Fruit fly (Drosophila melanogaster) whole organism, embryonic: ENCODE data around the gene ebd1.

ENCODE experiments used
- Awh ChIP-seq: fragments of 200-800 bp; sonication (Bioruptor generic); IDR thresholded peaks from 2 replicates; pipeline ENCODE4, ENCODE4 v1.3.6; 2022; ENCODE audit warnings: missing biosample characterization, missing genetic modification characterization
- CG12071 ChIP-seq: fragments of 200-800 bp; sonication (Bioruptor generic); optimal IDR thresholded peaks from 3 replicates; lab custom pipeline; 2018; ENCODE audit warnings: missing biosample characterization, mild to moderate bottlenecking, missing genetic modification characterization
- CG1233 ChIP-seq: fragments of 200-800 bp; sonication (Bioruptor generic); optimal IDR thresholded peaks from 4 replicates; lab custom pipeline; 2018; ENCODE audit warnings: missing biosample characterization, mild to moderate bottlenecking, missing genetic modification characterization
- CG13287 ChIP-seq: fragments of 200-800 bp; sonication (Bioruptor generic); IDR thresholded peaks from 2 replicates; pipeline ENCODE4 v1.3.6; 2022; ENCODE audit warnings: missing biosample characterization, missing genetic modification characterization; ENCODE audit not compliant: partially characterized antibody
- CG14860 ChIP-seq: fragments of 200-800 bp; sonication (Bioruptor generic); IDR thresholded peaks from 3 replicates; pipeline ENCODE4 v1.3.6; 2022; ENCODE audit warnings: missing biosample characterization, missing genetic modification characterization; ENCODE audit not compliant: partially characterized antibody
- CG15011 ChIP-seq: fragments of 200-800 bp; sonication (Bioruptor generic); optimal IDR thresholded peaks from 3 replicates; lab custom pipeline; 2018; ENCODE audit warnings: missing biosample characterization, mild to moderate bottlenecking, missing genetic modification characterization
- CG15073 ChIP-seq: fragments of 200-800 bp; sonication (Bioruptor generic); optimal IDR thresholded peaks from 2 replicates; lab custom pipeline; 2016; ENCODE audit warnings: missing biosample characterization, missing genetic modification characterization
- CG15696 ChIP-seq: fragments of 200-800 bp; sonication (Bioruptor generic); optimal IDR thresholded peaks from 2 replicates; lab custom pipeline; 2019; ENCODE audit warnings: missing biosample characterization, mild to moderate bottlenecking, missing genetic modification characterization, moderate library complexity
- CG1602 ChIP-seq: fragments of 200-800 bp; sonication (Bioruptor generic); optimal IDR thresholded peaks from 3 replicates; lab custom pipeline; 2016; ENCODE audit warnings: missing biosample characterization, missing genetic modification characterization
- CG2712 ChIP-seq: fragments of 200-800 bp; optimal IDR thresholded peaks from 3 replicates; lab custom pipeline; 2019; ENCODE audit warnings: missing biosample characterization, mild to moderate bottlenecking, missing genetic modification characterization, moderate library complexity
- CG30020 ChIP-seq: fragments of 200-800 bp; optimal IDR thresholded peaks from 2 replicates; lab custom pipeline; 2019; ENCODE audit warnings: missing biosample characterization, mild to moderate bottlenecking, missing genetic modification characterization, moderate library complexity
- CG32767 ChIP-seq: fragments of 200-800 bp; sonication (Bioruptor generic); IDR thresholded peaks from 2 replicates; pipeline ENCODE4 v1.3.6; 2022; ENCODE audit warnings: missing biosample characterization, missing genetic modification characterization
- CG33213 ChIP-seq: fragments of 200-800 bp; sonication (Bioruptor generic); optimal IDR thresholded peaks from 3 replicates; lab custom pipeline; 2016; ENCODE audit warnings: missing biosample characterization, missing genetic modification characterization
- CG6654 ChIP-seq: fragments of 200-800 bp; sonication (Bioruptor generic); optimal IDR thresholded peaks from 2 replicates; lab custom pipeline; 2017; ENCODE audit warnings: missing biosample characterization, mild to moderate bottlenecking, missing genetic modification characterization
- CG6791 ChIP-seq: fragments of 200-800 bp; sonication (Bioruptor generic); IDR thresholded peaks from 3 replicates; pipeline ENCODE4 v1.3.6; 2022; ENCODE audit warnings: missing biosample characterization, missing genetic modification characterization; ENCODE audit not compliant: partially characterized antibody
- CG7357 ChIP-seq: fragments of 200-800 bp; sonication (Bioruptor generic); IDR thresholded peaks from 3 replicates; pipeline ENCODE4 v1.3.6; 2022; ENCODE audit warnings: missing biosample characterization, missing genetic modification characterization
- CG7928 ChIP-seq: fragments of 200-800 bp; sonication (Bioruptor generic); optimal IDR thresholded peaks from 2 replicates; lab custom pipeline; 2017; ENCODE audit warnings: missing biosample characterization, mild to moderate bottlenecking, missing genetic modification characterization
- Gsc ChIP-seq: fragments of 200-800 bp; sonication (Bioruptor generic); IDR thresholded peaks from 2 replicates; pipeline ENCODE4 v1.3.6; 2022; ENCODE audit warnings: missing biosample characterization, missing genetic modification characterization
- Gug ChIP-seq: fragments of 200-800 bp; sonication (Bioruptor generic); IDR thresholded peaks from 4 replicates; pipeline ENCODE4 v1.3.6; 2022; ENCODE audit warnings: missing biosample characterization, missing genetic modification characterization
- HLH54F ChIP-seq: fragments of 200-800 bp; sonication (Bioruptor generic); optimal IDR thresholded peaks from 3 replicates; lab custom pipeline; 2016; ENCODE audit warnings: missing biosample characterization, missing genetic modification characterization
- Hmx ChIP-seq: fragments of 200-800 bp; sonication (Bioruptor generic); optimal IDR thresholded peaks from 2 replicates; lab custom pipeline; 2016; ENCODE audit warnings: missing biosample characterization, missing genetic modification characterization
- Jarid2 ChIP-seq: fragments of 200-800 bp; sonication (Bioruptor generic); optimal IDR thresholded peaks from 3 replicates; lab custom pipeline; 2017; ENCODE audit warnings: mild to moderate bottlenecking, missing biosample characterization, missing genetic modification reagents, missing genetic modification characterization
- Nf-YB ChIP-seq: fragments of 200-800 bp; sonication (Bioruptor generic); optimal IDR thresholded peaks from 3 replicates; lab custom pipeline; 2019; ENCODE audit warnings: missing biosample characterization, mild to moderate bottlenecking, missing genetic modification characterization, moderate library complexity
- Side ChIP-seq: fragments of 200-800 bp; sonication (Bioruptor generic); optimal IDR thresholded peaks from 2 replicates; lab custom pipeline; 2016; ENCODE audit warnings: missing biosample characterization, missing genetic modification characterization
- Xrp1 ChIP-seq: fragments of 200-800 bp; sonication (Bioruptor generic); IDR thresholded peaks from 2 replicates; pipeline ENCODE4 v1.3.6; 2022; ENCODE audit warnings: missing biosample characterization, missing genetic modification characterization
- abd-A ChIP-seq: fragments of 200-800 bp; sonication (Bioruptor generic); optimal IDR thresholded peaks from 3 replicates; lab custom pipeline; 2019; ENCODE audit warnings: missing biosample characterization, mild to moderate bottlenecking, missing genetic modification characterization, moderate library complexity
- al ChIP-seq: fragments of 200-800 bp; sonication (Bioruptor generic); IDR thresholded peaks from 2 replicates; pipeline ENCODE4 v1.3.6; 2022; ENCODE audit warnings: missing biosample characterization, missing genetic modification characterization
- aop ChIP-seq: fragments of 200-800 bp; sonication (Bioruptor generic); IDR thresholded peaks from 2 replicates; pipeline ENCODE4 v1.3.6; 2022; ENCODE audit warnings: missing biosample characterization, missing genetic modification characterization
- az2 ChIP-seq: fragments of 200-800 bp; sonication (Bioruptor generic); optimal IDR thresholded peaks from 3 replicates; lab custom pipeline; 2016; ENCODE audit warnings: missing biosample characterization, missing genetic modification characterization
- btn ChIP-seq: fragments of 200-800 bp; sonication (Bioruptor generic); optimal IDR thresholded peaks from 2 replicates; lab custom pipeline; 2016; ENCODE audit warnings: missing biosample characterization, missing genetic modification characterization
- corto ChIP-seq: fragments of 200-800 bp; sonication (Bioruptor generic); optimal IDR thresholded peaks from 2 replicates; lab custom pipeline; 2016; ENCODE audit warnings: missing biosample characterization, mild to moderate bottlenecking, missing genetic modification characterization, moderate library complexity
- dati ChIP-seq: fragments of 200-800 bp; sonication (Bioruptor generic); IDR thresholded peaks from 2 replicates; pipeline ENCODE4 v1.3.6; 2022; ENCODE audit warnings: missing biosample characterization, missing genetic modification characterization
- dm ChIP-seq: fragments of 200-800 bp; sonication (Bioruptor generic); optimal IDR thresholded peaks from 3 replicates; lab custom pipeline; 2016; ENCODE audit warnings: missing biosample characterization, missing genetic modification characterization
- fd3F ChIP-seq: fragments of 200-800 bp; sonication (Bioruptor generic); optimal IDR thresholded peaks from 2 replicates; lab custom pipeline; 2018; ENCODE audit warnings: missing biosample characterization, mild to moderate bottlenecking, missing genetic modification characterization, moderate library complexity
- fd96Cb ChIP-seq: fragments of 200-800 bp; sonication (Bioruptor generic); optimal IDR thresholded peaks from 2 replicates; lab custom pipeline; 2018; ENCODE audit warnings: missing biosample characterization, mild to moderate bottlenecking, missing genetic modification characterization, moderate library complexity
- kay ChIP-seq: fragments of 200-800 bp; sonication (Bioruptor generic); optimal IDR thresholded peaks from 2 replicates; lab custom pipeline; 2016; ENCODE audit warnings: missing biosample characterization, missing genetic modification characterization
- mirr ChIP-seq: fragments of 200-800 bp; sonication (Bioruptor generic); optimal IDR thresholded peaks from 3 replicates; lab custom pipeline; 2018; ENCODE audit warnings: missing biosample characterization, mild to moderate bottlenecking, missing genetic modification characterization
- nom ChIP-seq: fragments of 200-800 bp; sonication (Bioruptor generic); optimal IDR thresholded peaks from 2 replicates; lab custom pipeline; 2017; ENCODE audit warnings: missing biosample characterization, missing genetic modification characterization, mild to moderate bottlenecking, moderate library complexity, missing genetic modification reagents
- oc ChIP-seq: fragments of 200-800 bp; sonication (Bioruptor generic); optimal IDR thresholded peaks from 2 replicates; lab custom pipeline; 2018; ENCODE audit warnings: missing biosample characterization, mild to moderate bottlenecking, missing genetic modification characterization, moderate library complexity
- pfk ChIP-seq: fragments of 200-800 bp; sonication (Bioruptor generic); optimal IDR thresholded peaks from 2 replicates; lab custom pipeline; 2018; ENCODE audit warnings: missing biosample characterization, mild to moderate bottlenecking, missing genetic modification characterization, moderate library complexity
- pros ChIP-seq: fragments of 200-800 bp; sonication (Bioruptor generic); optimal IDR thresholded peaks from 3 replicates; lab custom pipeline; 2019; ENCODE audit warnings: missing biosample characterization, mild to moderate bottlenecking, missing genetic modification characterization, moderate library complexity
- salm ChIP-seq: fragments of 200-800 bp; sonication (Bioruptor generic); optimal IDR thresholded peaks from 2 replicates; lab custom pipeline; 2018; ENCODE audit warnings: missing biosample characterization, mild to moderate bottlenecking, missing genetic modification characterization
- sd ChIP-seq: fragments of 200-800 bp; sonication (Bioruptor generic); optimal IDR thresholded peaks from 3 replicates; lab custom pipeline; 2018; ENCODE audit warnings: missing biosample characterization, mild to moderate bottlenecking, missing genetic modification characterization, moderate library complexity
- sisA ChIP-seq: fragments of 200-800 bp; sonication (Bioruptor generic); IDR thresholded peaks from 2 replicates; pipeline ENCODE4 v1.3.6; 2022; ENCODE audit warnings: missing biosample characterization, missing genetic modification characterization
- slp2 ChIP-seq: fragments of 200-800 bp; sonication (Bioruptor generic); optimal IDR thresholded peaks from 2 replicates; lab custom pipeline; 2016; ENCODE audit warnings: missing biosample characterization, missing genetic modification characterization
- sob ChIP-seq: fragments of 200-800 bp; sonication (Bioruptor generic); IDR thresholded peaks from 2 replicates; pipeline ENCODE4 v1.3.6; 2022; ENCODE audit warnings: missing biosample characterization, missing genetic modification characterization
- stc ChIP-seq: fragments of 200-800 bp; sonication (Bioruptor generic); IDR thresholded peaks from 2 replicates; pipeline ENCODE4 v1.3.6; 2022; ENCODE audit warnings: missing biosample characterization, missing genetic modification characterization
- stwl ChIP-seq: fragments of 200-800 bp; sonication (Bioruptor generic); optimal IDR thresholded peaks from 3 replicates; lab custom pipeline; 2018; ENCODE audit warnings: missing biosample characterization, mild to moderate bottlenecking, missing genetic modification characterization, moderate library complexity
- twi ChIP-seq: fragments of 200-800 bp; optimal IDR thresholded peaks from 2 replicates; lab custom pipeline; 2019; ENCODE audit warnings: missing biosample characterization, mild to moderate bottlenecking, missing genetic modification characterization, moderate library complexity
- zfh2 ChIP-seq: fragments of 200-800 bp; sonication (Bioruptor generic); optimal IDR thresholded peaks from 2 replicates; lab custom pipeline; 2016; ENCODE audit warnings: missing biosample characterization, missing genetic modification characterization

The ebd1 gene

DNA sequence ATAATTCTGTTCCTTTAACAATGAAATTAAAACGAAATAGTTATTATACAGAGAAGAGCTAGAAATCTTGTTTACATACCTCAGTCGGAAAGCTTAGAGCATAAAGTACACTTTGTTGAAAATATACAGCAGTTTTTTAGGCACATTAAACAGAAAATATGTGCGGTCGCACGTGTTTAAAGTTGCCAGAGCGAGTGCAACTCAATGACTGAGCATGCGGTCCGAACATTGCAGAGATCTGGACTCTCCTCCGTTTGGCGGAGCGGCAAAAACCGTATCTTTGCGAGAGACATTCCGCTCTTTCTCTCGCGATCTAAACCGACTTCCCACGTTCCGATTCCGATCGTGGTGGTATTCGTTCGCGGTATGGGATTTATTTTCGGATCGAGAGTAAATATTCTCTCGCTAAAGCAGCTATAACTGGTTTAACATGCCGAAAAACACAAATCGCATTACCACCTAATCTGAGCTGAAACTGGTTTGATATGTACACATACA is 22.7 kb upstream of the ebd1 start, which contains the start of gene CG13895 (continued):
- TF ChIP-seq pros (peak; percentile 55), sob (GFP tag; lab: Robert Waterston, UW) (peak; percentile 31; the same call in 1 of the 2 replicates), mirr (GFP tag; lab: Kevin White, UChicago) (peak; percentile 28), CG15073 (GFP tag; lab: Kevin White, UChicago) (no peak), stwl (tag; lab: Kevin White, UChicago) (peak; percentile 26), Hmx (no peak), Gsc (GFP tag; lab: Robert Waterston, UW) (no peak), HLH54F (GFP tag; lab: Kevin White, UChicago) (no peak), CG30020 (no peak), az2 (GFP tag; lab: Kevin White, UChicago) (no peak), twi (peak; percentile 10), CG6791 (GFP tag; lab: Robert Waterston, UW) (peak; percentile 72; the same call in 1 of the 3 replicates), CG2712 (no peak), abd-A (tag; lab: Kevin White, UChicago) (peak; percentile 39), Xrp1 (GFP tag; lab: Robert Waterston, UW) (peak; percentile 33; the same call in 1 of the 2 replicates), corto (no peak), dati (GFP tag; lab: Robert Waterston, UW) (no peak), CG7928 (no peak), al (GFP tag; lab: Robert Waterston, UW) (no peak), CG7357 (GFP tag; lab: Robert Waterston, UW) (no peak), Awh (GFP tag; lab: Robert Waterston, UW) (no peak), zfh2 (GFP tag; lab: Kevin White, UChicago) (no peak), fd96Cb (tag; lab: Kevin White, UChicago) (no peak), fd3F (GFP tag; lab: Kevin White, UChicago) (no peak), nom (GFP tag; lab: Kevin White, UChicago) (peak; percentile 18), btn (GFP tag; lab: Kevin White, UChicago) (no peak), CG6654 (GFP tag; lab: Kevin White, UChicago) (no peak), Side (GFP tag; lab: Kevin White, UChicago) (peak; percentile 12), salm (tag; lab: Kevin White, UChicago) (no peak), CG1233 (GFP tag; lab: Kevin White, UChicago) (peak; percentile 39), oc (tag; lab: Kevin White, UChicago) (peak; percentile 61), CG12071 (peak; percentile 1), Nf-YB (GFP tag; lab: Kevin White, UChicago) (no peak), sisA (GFP tag; lab: Robert Waterston, UW) (no peak), dm (GFP tag; lab: Kevin White, UChicago) (peak; percentile 68), CG14860 (no peak), kay (GFP tag; lab: Kevin White, UChicago) (no peak), CG32767 (GFP tag; lab: Robert Waterston, UW) (no peak), pfk (GFP tag; lab: Kevin White, UChicago) (peak; percentile 83), CG15011 (GFP tag; lab: Kevin White, UChicago) (no peak), Jarid2 (peak; percentile 84), CG15696 (tag; lab: Kevin White, UChicago) (no peak), CG1602 (GFP tag; lab: Kevin White, UChicago) (no peak), sd (tag; lab: Kevin White, UChicago) (peak; percentile 75), CG13287 (GFP tag; lab: Robert Waterston, UW) (peak; percentile 46; the same call in 1 of the 2 replicates), stc (GFP tag; lab: Robert Waterston, UW) (no peak), CG33213 (peak; percentile 2), aop (no peak), Gug (GFP tag; lab: Robert Waterston, UW) (no peak), slp2 (GFP tag; lab: Kevin White, UChicago) (peak; percentile 7)
